Worm (Caenorhabditis elegans): ENCODE results near the gene ipla-3.

Gene ipla-3

DNA sequence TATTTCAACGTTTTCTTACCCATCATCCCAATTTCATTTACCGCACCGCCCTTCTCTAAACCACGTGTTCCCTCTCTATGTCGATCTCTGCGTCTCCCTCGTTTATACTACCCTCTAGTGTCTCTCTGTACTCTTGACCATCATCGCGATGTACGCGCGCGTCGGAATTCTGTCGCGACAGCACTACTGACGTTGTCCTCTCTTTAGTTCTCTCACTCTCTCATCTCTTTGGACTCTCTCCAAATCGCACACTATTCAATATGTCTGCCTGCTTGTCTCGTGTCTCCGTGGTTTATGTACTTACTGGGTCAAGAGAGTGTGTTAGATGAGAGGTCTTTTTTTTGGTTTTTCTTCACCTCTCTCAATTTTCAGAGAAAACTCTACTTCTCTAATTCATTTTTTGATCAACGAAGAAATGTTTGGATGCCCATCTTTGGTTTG lies 49.2 kb upstream of the ipla-3 start (continued):
- no peak for TF ChIP-seq lir-3 (tag; optimal IDR thresholded peaks at IDR 0.05)
- no peak for TF ChIP-seq ztf-11 (tag; optimal IDR thresholded peaks at IDR 0.05)
- TF ChIP-seq nhr-102 (tag; optimal IDR thresholded peaks at IDR 0.05) = peak; percentile 84
- peak; percentile 99 for TF ChIP-seq mxl-3 (GFP tag; optimal IDR thresholded peaks at IDR 0.05)
- no peak for TF ChIP-seq skn-1 (tag; optimal IDR thresholded peaks at IDR 0.05)
- no peak for TF ChIP-seq daf-12 (tag; optimal IDR thresholded peaks at IDR 0.05)
- peak; percentile 83 for TF ChIP-seq duxl-1 (tag; optimal IDR thresholded peaks at IDR 0.05; ENCODE audit: poor library complexity)
- TF ChIP-seq egl-27 (tag; optimal IDR thresholded peaks at IDR 0.05) = no peak
- TF ChIP-seq D1046.2 (GFP tag; IDR thresholded peaks at IDR 0.05) = peak; percentile 26; the same call in 1 of the 2 replicates
- TF ChIP-seq Y5F2A.4 (GFP tag; optimal IDR thresholded peaks at IDR 0.05) = peak; percentile 44

DNA sequence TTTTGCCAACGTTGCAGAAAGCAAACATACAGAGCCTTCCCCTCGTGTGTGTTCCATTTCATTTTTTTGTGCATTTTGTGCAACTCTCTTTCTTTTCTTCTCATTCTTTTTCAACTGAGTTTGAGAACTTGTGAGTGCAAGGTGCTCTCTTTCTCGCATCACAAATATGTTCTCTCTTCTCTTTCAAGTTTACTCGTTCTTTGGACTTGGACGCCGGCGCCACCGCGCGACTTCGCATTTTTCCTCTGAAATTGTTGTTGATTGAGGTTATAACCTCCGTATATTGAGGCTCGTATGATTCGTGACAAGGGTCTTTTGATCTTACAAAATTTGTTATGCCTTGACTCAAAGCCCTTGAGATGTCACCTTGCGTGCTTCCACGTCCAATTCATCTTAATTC lies 47.7 kb upstream of the ipla-3 start:
- peak in 1 of 2 experiments; percentile 74 for TF ChIP-seq unc-62 (GFP tag; optimal IDR thresholded peaks at IDR 0.05 in 1 of 2)
- no peak for TF ChIP-seq unc-62 (tag; optimal IDR thresholded peaks at IDR 0.05)
- TF ChIP-seq lin-29 (GFP tag; IDR thresholded peaks at IDR 0.05) = no peak
- peak; percentile 14; the same call in 1 of the 2 replicates for TF ChIP-seq T26A8.4 (GFP tag; IDR thresholded peaks at IDR 0.05)
- TF ChIP-seq snpc-1.2 (GFP tag; IDR thresholded peaks at IDR 0.05) = no peak
- peak; percentile 40; the same call in 1 of the 2 replicates for TF ChIP-seq lim-7 (GFP tag; IDR thresholded peaks at IDR 0.05)
- TF ChIP-seq ceh-20 (GFP tag; IDR thresholded peaks at IDR 0.05) = no peak
- no peak for TF ChIP-seq daf-16 (GFP tag; optimal IDR thresholded peaks at IDR 0.05)
- TF ChIP-seq daf-16 (tag; optimal IDR thresholded peaks at IDR 0.05) = peak; percentile 48
- peak; percentile 44 for TF ChIP-seq ama-1 (optimal IDR thresholded peaks at IDR 0.05)
- TF ChIP-seq hmg-1.1 (GFP tag; IDR thresholded peaks at IDR 0.05) = peak; percentile 70
- peak; percentile 83 for TF ChIP-seq dmd-6 (GFP tag; IDR thresholded peaks at IDR 0.05)
- TF ChIP-seq ctbp-1 (GFP tag; IDR thresholded peaks at IDR 0.05) = peak; percentile 73
- no peak for TF ChIP-seq F10B5.3 (tag; optimal IDR thresholded peaks at IDR 0.05)
- TF ChIP-seq nhr-28 (tag; optimal IDR thresholded peaks at IDR 0.05) = peak; percentile 81
- no peak for TF ChIP-seq pha-4 (GFP tag; IDR thresholded peaks at IDR 0.05)
- peak; percentile 100 for TF ChIP-seq pha-4 (tag; optimal IDR thresholded peaks at IDR 0.05)
- peak; percentile 29; the same call in 1 of the 2 replicates for TF ChIP-seq tra-1 (GFP tag; IDR thresholded peaks at IDR 0.05)
- TF ChIP-seq nhr-11 (tag; optimal IDR thresholded peaks at IDR 0.05) = peak; percentile 73
- peak; percentile 62; the same call in 1 of the 2 replicates for TF ChIP-seq madf-9 (GFP tag; conservative IDR thresholded peaks at IDR 0.05)
- peak; percentile 23 for TF ChIP-seq rbr-2 (tag; optimal IDR thresholded peaks at IDR 0.05)
- TF ChIP-seq duxl-1 (tag; optimal IDR thresholded peaks at IDR 0.05; ENCODE audit: poor library complexity) = no peak
- peak; percentile 36; the same call in 1 of the 2 replicates for TF ChIP-seq lin-1 (GFP tag; IDR thresholded peaks at IDR 0.05)
- TF ChIP-seq cey-2 (tag; optimal IDR thresholded peaks at IDR 0.05; ENCODE audit: borderline replicate concordance, insufficient read depth) = no peak
- TF ChIP-seq fos-1 (tag; optimal IDR thresholded peaks at IDR 0.05) = no peak
- TF ChIP-seq zag-1 (tag; optimal IDR thresholded peaks at IDR 0.05) = no peak
- TF ChIP-seq mdl-1 (tag; optimal IDR thresholded peaks at IDR 0.05) = peak in 1 of 2 experiments; percentile 77
- peak; percentile 84 for TF ChIP-seq aha-1 (tag)
- TF ChIP-seq ceh-82 (tag; optimal IDR thresholded peaks at IDR 0.05) = no peak
- peak; percentile 10 for TF ChIP-seq lin-13 (GFP tag; optimal IDR thresholded peaks at IDR 0.05)
- peak; percentile 1 for TF ChIP-seq nhr-48 (tag; optimal IDR thresholded peaks at IDR 0.05)
- peak; percentile 81 for TF ChIP-seq mep-1 (tag; optimal IDR thresholded peaks at IDR 0.05)
- TF ChIP-seq dve-1 (tag; optimal IDR thresholded peaks at IDR 0.05; ENCODE audit: insufficient read depth) = peak; percentile 53
- peak; percentile 64 for TF ChIP-seq nhr-77 (tag; optimal IDR thresholded peaks at IDR 0.05)
- TF ChIP-seq nhr-42 (GFP tag; IDR thresholded peaks at IDR 0.05) = no peak
- peak; percentile 61 for TF ChIP-seq mes-2 (tag; optimal IDR thresholded peaks at IDR 0.05; ENCODE audit: poor library complexity, severe bottlenecking)
- TF ChIP-seq ces-1 (GFP tag; optimal IDR thresholded peaks at IDR 0.05) = peak; percentile 19
- peak; percentile 30; the same call in 1 of the 2 replicates for TF ChIP-seq zfp-3 (GFP tag; conservative IDR thresholded peaks at IDR 0.05)
- no peak for TF ChIP-seq zip-11 (GFP tag; IDR thresholded peaks at IDR 0.05)
- TF ChIP-seq lsy-2 (tag; optimal IDR thresholded peaks at IDR 0.05) = peak; percentile 48 to 64
- no peak for TF ChIP-seq Y75B8A.6 (GFP tag; IDR thresholded peaks at IDR 0.05)
- peak; percentile 56; the same call in 1 of the 2 replicates for TF ChIP-seq php-3 (GFP tag; IDR thresholded peaks at IDR 0.05)
